Fruit fly (Drosophila melanogaster) S2 (cell line): Measurements from ENCODE around the gene CG14984.

Experiments used
- CG8478 ChIP-seq: fragments of >200 bp; optimal IDR thresholded peaks from 2 replicates; lab custom pipeline; 2018
- CTCF ChIP-seq, 2 experiments: fragments of >200 bp; optimal IDR thresholded peaks; 2 replicates each; lab custom pipeline; 2018

Gene CG14984

dm6 chr3L:3902491-3903198 is 49.7 kb downstream of the CG14984 start, which contains the start of gene Ubi-p63E:
Gene Ubi-p63E (minus strand): TSS chr3L:3903184.
- TF ChIP-seq CTCF (optimal IDR thresholded peaks at IDR 0.05; lab: Kevin White, UChicago) (no peak), CG8478 (lab: Kevin White, UChicago) (no peak)

- TF ChIP-seq CG8478 (lab: Kevin White, UChicago) (no peak), CTCF (optimal IDR thresholded peaks at IDR 0.05; lab: Kevin White, UChicago) (no peak)
Measured at dm6 chr3L:3901865-3902490, 50.4 kb downstream of the CG14984 start.
